Worm (Caenorhabditis elegans): ENCODE data around the gene K02A2.5.
"Not testable (repeated sequence)": the region's sequence is repeated elsewhere in the genome, so short reads cannot be mapped to it uniquely, and the experiment has no call there.

Gene K02A2.5

DNA sequence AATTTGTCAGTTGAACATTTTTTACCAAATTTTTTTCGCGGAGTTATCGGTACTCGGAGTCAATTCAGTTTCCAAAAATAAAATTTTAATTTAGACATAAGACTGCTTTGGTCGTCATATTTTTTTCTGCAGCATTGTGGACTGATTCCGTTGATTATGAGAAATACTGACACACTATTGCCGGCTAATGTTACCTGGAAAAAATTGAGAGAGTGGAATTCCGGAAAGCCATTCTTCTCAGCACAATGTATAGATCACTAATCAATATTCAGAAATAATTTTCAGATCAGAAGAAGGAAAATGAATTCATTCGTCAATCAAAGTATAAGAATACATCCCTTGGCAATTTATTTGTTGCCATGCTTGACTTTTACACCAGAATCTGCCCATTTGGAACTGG, 32.8 kb downstream of the K02A2.5 start, which contains the start of gene C07D10.6:
TSS of gene C07D10.6 (plus strand) at position 301 of the 400 bp plus-strand sequence.
- no peak for TF ChIP-seq dao-5 (tag; optimal IDR thresholded peaks at IDR 0.05)
- TF ChIP-seq W03F9.2 (tag; optimal IDR thresholded peaks at IDR 0.05), result no peak
- no peak for TF ChIP-seq him-1 (tag; optimal IDR thresholded peaks at IDR 0.05)

DNA sequence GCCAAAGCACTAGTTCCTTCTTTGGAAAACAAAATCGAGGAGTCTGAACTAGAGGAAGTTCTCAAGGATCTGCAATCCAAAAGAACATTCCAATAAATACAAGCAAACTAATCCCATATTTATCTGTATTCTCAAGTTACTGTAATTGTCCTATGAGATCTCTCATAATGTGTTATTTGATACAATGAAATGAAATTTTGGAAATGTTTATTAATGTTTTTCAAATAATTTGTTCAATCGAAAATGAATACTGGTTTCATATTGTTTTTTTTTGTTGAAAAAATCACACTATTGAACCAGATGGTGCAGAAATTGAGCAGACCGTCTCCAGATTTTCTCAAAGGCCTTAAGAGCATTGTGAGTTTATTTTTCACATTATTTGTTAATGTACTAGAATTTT, 36.9 kb downstream of the K02A2.5 start, which contains the start of gene F43E2.1:
TSS of gene F43E2.1 (plus strand) at position 301 of the 400 bp plus-strand sequence.
- TF ChIP-seq W03F9.2 (tag; optimal IDR thresholded peaks at IDR 0.05) (no peak), dao-5 (tag; optimal IDR thresholded peaks at IDR 0.05) (no peak)

DNA sequence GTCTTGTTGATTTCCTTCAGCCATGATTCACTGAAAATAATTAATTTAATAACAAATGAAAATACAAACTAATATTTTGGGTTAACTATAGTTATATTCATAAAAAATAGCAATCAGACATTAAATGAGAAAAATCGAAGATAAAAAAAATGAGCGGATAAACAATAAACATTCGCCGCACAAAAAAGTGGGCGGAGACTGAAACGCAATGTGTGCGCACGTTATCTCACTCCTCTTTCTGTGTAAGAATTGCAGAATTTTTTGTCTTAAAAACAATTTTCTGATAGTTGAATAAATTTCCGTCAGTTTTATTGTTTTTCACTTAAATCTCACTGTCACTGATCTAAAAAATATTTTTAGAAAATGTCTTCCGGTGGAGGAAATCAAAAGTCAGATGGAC, 37.7 kb downstream of the K02A2.5 start, which contains the start of the genes mtch-1 and rpb-4:
TSS of gene mtch-1 (minus strand) at position 24 of the 400 bp plus-strand sequence.
TSS of gene rpb-4 (plus strand) at position 353 of the 400 bp plus-strand sequence.
- TF ChIP-seq dao-5 (tag; optimal IDR thresholded peaks at IDR 0.05), result no peak
- TF ChIP-seq him-1 (tag; optimal IDR thresholded peaks at IDR 0.05), result no peak
- peak; percentile 75 for TF ChIP-seq W03F9.2 (tag; optimal IDR thresholded peaks at IDR 0.05)

DNA sequence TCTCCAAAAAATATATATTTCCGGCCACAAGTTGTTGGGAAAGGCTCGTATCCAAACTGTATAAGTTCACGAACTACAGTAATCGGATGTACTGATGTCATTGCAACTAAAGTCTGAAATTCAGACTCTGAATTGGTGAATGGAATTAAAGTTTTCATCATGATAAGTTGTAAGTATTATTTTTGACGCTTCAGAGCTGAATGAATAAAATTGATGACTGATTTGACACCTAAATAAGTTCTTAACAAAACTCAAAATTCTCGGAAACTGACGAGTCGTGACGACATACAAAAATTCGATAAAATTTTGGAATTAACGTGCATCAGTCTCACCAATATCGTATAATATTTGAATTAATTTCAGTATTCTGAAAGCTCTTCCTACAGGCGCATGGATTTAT, 41.6 kb downstream of the K02A2.5 start, which contains the start of gene F43E2.11:
TSS of gene F43E2.11 (minus strand) at position 101 of the 400 bp plus-strand sequence.
- not testable (repeated sequence) for TF ChIP-seq W03F9.2, him-1, dao-5 (tag; optimal IDR thresholded peaks at IDR 0.05)

DNA sequence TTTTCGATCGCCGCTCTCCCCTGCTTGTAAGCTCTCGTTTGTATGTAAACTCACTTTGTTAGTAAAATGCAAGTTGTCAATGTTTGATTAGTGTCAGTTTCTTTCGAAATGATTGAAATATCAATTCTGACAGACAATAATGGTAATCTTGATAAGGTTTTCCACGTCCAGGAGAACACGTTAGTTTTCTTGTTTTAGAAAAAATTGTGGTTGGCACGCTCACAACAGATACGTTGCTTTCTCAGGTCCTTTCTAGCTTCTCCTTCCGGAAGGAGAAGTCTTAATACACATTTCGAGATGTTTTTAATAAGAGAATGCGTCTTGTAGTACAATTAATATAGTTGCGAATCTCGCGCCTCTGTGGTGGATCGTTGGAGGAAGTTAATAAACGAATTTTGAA, 43.1 kb downstream of the K02A2.5 start, which contains the start of gene F43E2.6:
TSS of gene F43E2.6 (minus strand) at position 101 of the 400 bp plus-strand sequence.
- TF ChIP-seq dao-5 (tag; optimal IDR thresholded peaks at IDR 0.05) (no peak), W03F9.2 (tag; optimal IDR thresholded peaks at IDR 0.05) (no peak), him-1 (tag; optimal IDR thresholded peaks at IDR 0.05) (no peak)

DNA sequence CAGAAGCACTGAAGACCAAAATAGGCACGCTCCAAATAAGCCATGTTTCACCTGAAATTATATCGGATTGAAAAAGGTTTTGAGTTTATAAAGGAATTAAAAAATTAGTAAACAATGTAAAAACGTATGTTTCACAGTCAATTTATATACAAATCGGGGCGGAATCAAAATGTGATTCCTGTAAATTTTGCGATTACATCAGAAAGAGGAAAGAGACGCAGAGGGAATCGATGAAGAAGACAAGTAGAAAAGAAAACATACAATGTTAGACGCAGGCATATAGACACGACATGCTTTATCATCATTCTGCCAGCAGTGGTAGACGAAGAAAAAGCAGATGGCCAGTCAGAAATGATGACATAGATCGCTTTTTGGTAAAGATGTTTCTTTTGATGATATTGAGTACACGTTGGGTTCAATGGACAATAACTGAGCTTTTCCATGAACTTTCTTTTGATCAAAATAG, 47.8 kb downstream of the K02A2.5 start, which contains the start of gene msra-1:
TSS of gene msra-1 (minus strand) at position 51 of the 466 bp plus-strand sequence.
- no peak for TF ChIP-seq dao-5 (tag; optimal IDR thresholded peaks at IDR 0.05)
- TF ChIP-seq W03F9.2 (tag; optimal IDR thresholded peaks at IDR 0.05), result peak; percentile 40
- TF ChIP-seq him-1 (tag; optimal IDR thresholded peaks at IDR 0.05), result no peak

All from whole organism, L4/young adult.